Worm (Caenorhabditis elegans) whole organism, L4/young adult: ENCODE results near the gene C17E7.9.

Source experiments
- W03F9.2 ChIP-seq: fragments of 150-350 bp; optimal IDR thresholded peaks from 2 replicates; lab custom pipeline; 2014; ENCODE audit warnings: missing biosample characterization, missing genetic modification characterization
- him-1 ChIP-seq: sonication (generic microtip); optimal IDR thresholded peaks from 2 replicates; lab custom pipeline; 2016; ENCODE audit warnings: missing genotype, missing genetic modification reagents, missing genetic modification characterization, missing compliant biosample characterization

- TF ChIP-seq him-1 (tag; lab: Kevin White, UChicago): no peak
- TF ChIP-seq W03F9.2: no peak
These were observed 13.4 kb downstream of the C17E7.9 start for ce11 chrV:3877242-3877641.
